Fruit fly (Drosophila melanogaster): ENCODE measurements around the gene Cyp4s3.

DNA sequence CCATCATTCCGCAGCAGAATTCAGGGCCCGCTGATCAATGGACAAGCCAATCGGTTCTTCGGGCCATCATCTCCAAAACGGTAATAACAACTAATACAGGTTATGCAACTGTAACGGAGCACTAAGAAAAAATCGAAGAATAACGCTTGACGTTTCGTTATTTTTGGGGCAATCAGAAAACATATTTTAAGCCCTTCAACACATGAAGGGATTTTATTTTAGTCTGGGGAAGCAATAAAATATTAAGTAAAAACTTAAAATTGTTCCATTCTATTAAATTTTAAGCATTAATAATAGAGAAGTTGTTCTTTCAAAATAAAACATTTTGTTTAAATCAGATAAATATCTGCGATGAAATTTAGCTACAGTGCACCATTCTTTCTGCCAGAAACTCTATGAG, 47.1 kb upstream of the Cyp4s3 start:
- TF ChIP-seq h (optimal IDR thresholded peaks at IDR 0.05) = no peak
- no peak for TF ChIP-seq ttk (optimal IDR thresholded peaks at IDR 0.05)
- TF ChIP-seq Sin3A (optimal IDR thresholded peaks at IDR 0.05) = no peak
- TF ChIP-seq insv (optimal IDR thresholded peaks at IDR 0.05) = no peak
- TF ChIP-seq psq (optimal IDR thresholded peaks at IDR 0.05) = no peak
- TF ChIP-seq Myc (optimal IDR thresholded peaks at IDR 0.05) = no peak

Measured in Kc167 (cell line).